Worm (Caenorhabditis elegans) whole organism, early embryonic: ENCODE results near the gene sul-2.

ENCODE experiments used
- B0310.2 ChIP-seq: sonication (generic microtip); optimal IDR thresholded peaks from 2 replicates; lab custom pipeline; 2016; ENCODE audit warnings: mild to moderate bottlenecking, missing genetic modification characterization, missing compliant biosample characterization
- F13C5.2 ChIP-seq: sonication (generic microtip); optimal IDR thresholded peaks from 2 replicates; lab custom pipeline; 2017; ENCODE audit warnings: mild to moderate bottlenecking, missing genetic modification characterization, inconsistent platforms, missing compliant biosample characterization
- aly-1 ChIP-seq: sonication (generic microtip); optimal IDR thresholded peaks from 2 replicates; lab custom pipeline; 2016; ENCODE audit warnings: missing genetic modification characterization, missing compliant biosample characterization
- ama-1 ChIP-seq: fragments of 150-350 bp; optimal IDR thresholded peaks from 2 replicates; lab custom pipeline; 2014
- ceh-13 ChIP-seq: fragments of 200-800 bp; sonication (Bioruptor generic); optimal IDR thresholded peaks from 2 replicates; lab custom pipeline; 2018; ENCODE audit warnings: mild to moderate bottlenecking, missing genetic modification characterization, missing compliant biosample characterization
- ceh-36 ChIP-seq: sonication (generic microtip); optimal IDR thresholded peaks from 2 replicates; lab custom pipeline; 2016; ENCODE audit warnings: missing genetic modification characterization, inconsistent platforms, missing compliant biosample characterization
- ets-7 ChIP-seq: sonication (generic microtip); optimal IDR thresholded peaks from 2 replicates; lab custom pipeline; 2016; ENCODE audit warnings: missing genotype, missing genetic modification characterization, missing compliant biosample characterization
- flt-1 ChIP-seq: fragments of 200-800 bp; sonication (Bioruptor generic); IDR thresholded peaks from 2 replicates; pipeline ENCODE4 v1.3.6; 2022; ENCODE audit warnings: missing genetic modification characterization, missing compliant biosample characterization
- hmbx-1 ChIP-seq: sonication (generic microtip); optimal IDR thresholded peaks from 2 replicates; lab custom pipeline; 2016; ENCODE audit warnings: mild to moderate bottlenecking, missing genetic modification characterization, missing compliant biosample characterization
- hmg-4 ChIP-seq: fragments of 200-800 bp; sonication (Bioruptor generic); optimal IDR thresholded peaks from 2 replicates; lab custom pipeline; 2018; ENCODE audit warnings: mild to moderate bottlenecking, missing genetic modification characterization, missing compliant biosample characterization
- hnd-1 ChIP-seq: sonication (generic microtip); optimal IDR thresholded peaks from 2 replicates; lab custom pipeline; 2016; ENCODE audit warnings: missing genetic modification characterization, missing compliant biosample characterization
- pes-1 ChIP-seq: fragments of 200-800 bp; sonication (Bioruptor generic); IDR thresholded peaks from 2 replicates; pipeline ENCODE4 v1.3.6; 2022; ENCODE audit warnings: missing genetic modification reagents, missing genetic modification characterization, missing compliant biosample characterization
- scrt-1 ChIP-seq: fragments of 200-800 bp; sonication (Bioruptor generic); IDR thresholded peaks from 2 replicates; pipeline ENCODE4 v1.3.6; 2022; ENCODE audit warnings: missing genetic modification characterization, missing compliant biosample characterization
- sea-1 ChIP-seq: fragments of 200-800 bp; sonication (Bioruptor generic); conservative IDR thresholded peaks from 2 replicates; pipeline ENCODE4 v1.3.6; 2022; ENCODE audit warnings: missing genetic modification characterization, missing compliant biosample characterization
- tbx-11 ChIP-seq: fragments of 200-800 bp; sonication (Bioruptor generic); IDR thresholded peaks from 2 replicates; pipeline ENCODE4 v1.3.6; 2022; ENCODE audit warnings: missing genetic modification characterization, missing compliant biosample characterization
- tbx-37 ChIP-seq: fragments of 200-800 bp; sonication (Bioruptor generic); conservative IDR thresholded peaks from 2 replicates; pipeline ENCODE4 v1.3.6; 2022; ENCODE audit warnings: missing genetic modification reagents, missing genetic modification characterization, missing compliant biosample characterization
- tra-4 ChIP-seq: sonication (generic microtip); optimal IDR thresholded peaks from 2 replicates; lab custom pipeline; 2017; ENCODE audit warnings: missing genetic modification characterization, missing compliant biosample characterization

Gene sul-2

DNA sequence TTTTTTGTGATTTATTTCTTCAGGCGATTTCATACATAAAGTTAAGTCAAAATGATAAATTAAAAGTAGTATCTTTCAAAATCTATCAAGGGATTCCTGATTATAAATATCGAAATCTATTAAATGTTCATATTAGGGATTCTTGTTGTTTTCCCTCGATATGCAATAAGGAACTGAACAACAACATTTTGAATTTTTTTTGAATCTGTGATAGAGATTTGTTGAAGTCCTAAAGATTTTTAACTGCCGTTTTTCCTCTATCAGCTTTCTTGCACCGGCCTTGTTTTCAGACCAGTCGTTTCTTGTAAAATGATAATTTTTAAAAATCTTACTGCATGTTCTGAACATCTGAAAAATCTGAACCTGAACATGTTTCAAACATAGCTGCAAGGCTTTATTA lies 1.8 kb upstream of the sul-2 start:
- TF ChIP-seq tra-4 (tag; lab: Kevin White, UChicago) (no peak), aly-1 (tag; lab: Kevin White, UChicago) (no peak), B0310.2 (tag; lab: Kevin White, UChicago) (no peak), ets-7 (tag; lab: Kevin White, UChicago) (no peak), F13C5.2 (tag; lab: Kevin White, UChicago) (no peak), tbx-11 (GFP tag; lab: Robert Waterston, UW) (no peak), ceh-13 (GFP tag; lab: Kevin White, UChicago) (no peak), sea-1 (GFP tag; lab: Robert Waterston, UW) (no peak), hmg-4 (GFP tag; lab: Kevin White, UChicago) (no peak), ama-1 (lab: Kevin White, UChicago) (no peak), flt-1 (GFP tag; lab: Robert Waterston, UW) (no peak), hnd-1 (tag; lab: Kevin White, UChicago) (no peak), tbx-37 (GFP tag; lab: Robert Waterston, UW) (no peak), scrt-1 (GFP tag; lab: Robert Waterston, UW) (no peak), pes-1 (GFP tag; lab: Robert Waterston, UW) (no peak), ceh-36 (no peak), hmbx-1 (tag; lab: Kevin White, UChicago) (no peak)

ce11 chrV:8159629-8160028 lies 2.1 kb downstream of the sul-2 start, which contains the start of gene F20D6.6:
Gene F20D6.6, plus strand, starts transcription at chrV:8159929.
- no peak for TF ChIP-seq ama-1 (lab: Kevin White, UChicago)
- TF ChIP-seq hmbx-1 (tag; lab: Kevin White, UChicago): no peak
- TF ChIP-seq flt-1 (GFP tag; lab: Robert Waterston, UW): no peak

DNA sequence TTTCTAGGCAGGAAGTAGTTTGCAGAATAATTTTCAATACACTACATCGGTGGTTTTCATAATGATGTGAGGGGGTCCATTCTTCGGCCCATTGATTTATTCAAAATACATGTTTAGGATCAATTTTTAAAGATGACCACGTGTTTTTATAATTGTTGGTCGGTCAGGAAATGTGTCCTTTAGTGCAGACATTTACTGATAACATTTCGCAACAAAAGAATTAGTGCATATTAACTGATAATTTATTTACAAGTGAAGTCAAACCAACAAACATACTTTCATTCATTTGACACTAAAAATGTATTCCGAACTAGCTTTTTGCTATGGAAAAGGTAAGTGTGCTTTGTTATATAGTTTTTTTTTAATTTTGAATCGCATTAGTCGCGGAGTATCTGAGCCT lies 4.2 kb downstream of the sul-2 start, which contains the start of gene F20D6.5:
TSS of gene F20D6.5 (plus strand) at position 259 of the 400 bp plus-strand sequence.
- TF ChIP-seq ama-1 (lab: Kevin White, UChicago) (no peak), B0310.2 (tag; lab: Kevin White, UChicago) (no peak), flt-1 (GFP tag; lab: Robert Waterston, UW) (no peak), ceh-36 (no peak), tbx-37 (GFP tag; lab: Robert Waterston, UW) (no peak), sea-1 (GFP tag; lab: Robert Waterston, UW) (no peak), aly-1 (tag; lab: Kevin White, UChicago) (no peak), ceh-13 (GFP tag; lab: Kevin White, UChicago) (no peak), hmbx-1 (tag; lab: Kevin White, UChicago) (no peak), F13C5.2 (tag; lab: Kevin White, UChicago) (no peak), hmg-4 (GFP tag; lab: Kevin White, UChicago) (no peak), hnd-1 (tag; lab: Kevin White, UChicago) (no peak)

DNA sequence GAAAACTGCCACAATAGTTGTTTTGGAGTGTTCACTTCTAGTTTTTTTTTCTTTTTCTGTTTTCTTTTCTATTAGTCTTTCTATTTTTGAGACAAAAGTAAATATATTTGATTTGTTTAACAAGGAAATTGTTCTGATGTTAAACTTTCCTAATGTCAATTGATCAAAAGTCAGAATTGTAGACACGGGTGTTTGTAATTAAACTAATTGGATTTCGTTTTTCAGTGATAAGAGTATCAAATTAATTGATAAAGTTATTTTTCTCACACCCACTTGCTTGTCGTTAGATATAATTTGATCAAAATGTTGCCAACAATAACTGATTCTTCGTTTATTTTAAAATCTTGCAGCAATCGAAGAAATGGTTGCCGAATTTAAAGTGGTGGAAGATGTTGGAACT lies 5.7 kb downstream of the sul-2 start:
- TF ChIP-seq ets-7 (tag; lab: Kevin White, UChicago) (no peak), aly-1 (tag; lab: Kevin White, UChicago) (no peak), hmg-4 (GFP tag; lab: Kevin White, UChicago) (no peak), tra-4 (tag; lab: Kevin White, UChicago) (no peak), ceh-36 (no peak)

- TF ChIP-seq tbx-11 (GFP tag; lab: Robert Waterston, UW): no peak
- no peak for TF ChIP-seq ama-1 (lab: Kevin White, UChicago)
- no peak for TF ChIP-seq ceh-36
- no peak for TF ChIP-seq ets-7 (tag; lab: Kevin White, UChicago)
- TF ChIP-seq hnd-1 (tag; lab: Kevin White, UChicago): no peak
- TF ChIP-seq sea-1 (GFP tag; lab: Robert Waterston, UW): no peak
- TF ChIP-seq ceh-13 (GFP tag; lab: Kevin White, UChicago): no peak
- TF ChIP-seq hmg-4 (GFP tag; lab: Kevin White, UChicago): no peak
- TF ChIP-seq F13C5.2 (tag; lab: Kevin White, UChicago): no peak
- no peak for TF ChIP-seq tra-4 (tag; lab: Kevin White, UChicago)
- TF ChIP-seq pes-1 (GFP tag; lab: Robert Waterston, UW): no peak
- TF ChIP-seq hmbx-1 (tag; lab: Kevin White, UChicago): no peak
- no peak for TF ChIP-seq B0310.2 (tag; lab: Kevin White, UChicago)
- TF ChIP-seq aly-1 (tag; lab: Kevin White, UChicago): no peak
- TF ChIP-seq tbx-37 (GFP tag; lab: Robert Waterston, UW): no peak
- TF ChIP-seq flt-1 (GFP tag; lab: Robert Waterston, UW): no peak
- no peak for TF ChIP-seq scrt-1 (GFP tag; lab: Robert Waterston, UW)
Measured at ce11 chrV:8168219-8168962, 10.8 kb downstream of the sul-2 start, which contains the start of gene F20D6.8. Gene F20D6.8, minus strand, starts transcription at chrV:8168269.

ce11 chrV:8169150-8169549 lies 11.6 kb downstream of the sul-2 start:
- no peak for TF ChIP-seq aly-1 (tag; lab: Kevin White, UChicago)
- TF ChIP-seq F13C5.2 (tag; lab: Kevin White, UChicago): no peak
- no peak for TF ChIP-seq tra-4 (tag; lab: Kevin White, UChicago)
- TF ChIP-seq sea-1 (GFP tag; lab: Robert Waterston, UW): no peak
- no peak for TF ChIP-seq tbx-37 (GFP tag; lab: Robert Waterston, UW)
- no peak for TF ChIP-seq ceh-13 (GFP tag; lab: Kevin White, UChicago)
- TF ChIP-seq pes-1 (GFP tag; lab: Robert Waterston, UW): no peak
- no peak for TF ChIP-seq scrt-1 (GFP tag; lab: Robert Waterston, UW)
- no peak for TF ChIP-seq tbx-11 (GFP tag; lab: Robert Waterston, UW)
- no peak for TF ChIP-seq flt-1 (GFP tag; lab: Robert Waterston, UW)
- TF ChIP-seq ceh-36: no peak
- TF ChIP-seq hmg-4 (GFP tag; lab: Kevin White, UChicago): no peak
- no peak for TF ChIP-seq B0310.2 (tag; lab: Kevin White, UChicago)
- no peak for TF ChIP-seq hmbx-1 (tag; lab: Kevin White, UChicago)
- TF ChIP-seq ama-1 (lab: Kevin White, UChicago): no peak
- no peak for TF ChIP-seq hnd-1 (tag; lab: Kevin White, UChicago)
- no peak for TF ChIP-seq ets-7 (tag; lab: Kevin White, UChicago)
